Fruit fly (Drosophila melanogaster) whole organism, larva: ENCODE measurements around the gene CG17167.

Source experiments
- noc ChIP-seq: fragments of 200-800 bp; sonication (Bioruptor generic); optimal IDR thresholded peaks from 3 replicates; lab custom pipeline; 2019; ENCODE audit warnings: missing biosample characterization, mild to moderate bottlenecking, missing genetic modification characterization, moderate library complexity

The CG17167 gene

dm6 chrX:23105692-23106091 lies 37.6 kb downstream of the CG17167 start, which contains the start of gene ATbp:
TSS of gene ATbp (plus strand) at chrX:23106003.
- TF ChIP-seq noc, result no peak
